Fruit fly (Drosophila melanogaster): ENCODE measurements around the gene CG13926.

The CG13926 gene

DNA sequence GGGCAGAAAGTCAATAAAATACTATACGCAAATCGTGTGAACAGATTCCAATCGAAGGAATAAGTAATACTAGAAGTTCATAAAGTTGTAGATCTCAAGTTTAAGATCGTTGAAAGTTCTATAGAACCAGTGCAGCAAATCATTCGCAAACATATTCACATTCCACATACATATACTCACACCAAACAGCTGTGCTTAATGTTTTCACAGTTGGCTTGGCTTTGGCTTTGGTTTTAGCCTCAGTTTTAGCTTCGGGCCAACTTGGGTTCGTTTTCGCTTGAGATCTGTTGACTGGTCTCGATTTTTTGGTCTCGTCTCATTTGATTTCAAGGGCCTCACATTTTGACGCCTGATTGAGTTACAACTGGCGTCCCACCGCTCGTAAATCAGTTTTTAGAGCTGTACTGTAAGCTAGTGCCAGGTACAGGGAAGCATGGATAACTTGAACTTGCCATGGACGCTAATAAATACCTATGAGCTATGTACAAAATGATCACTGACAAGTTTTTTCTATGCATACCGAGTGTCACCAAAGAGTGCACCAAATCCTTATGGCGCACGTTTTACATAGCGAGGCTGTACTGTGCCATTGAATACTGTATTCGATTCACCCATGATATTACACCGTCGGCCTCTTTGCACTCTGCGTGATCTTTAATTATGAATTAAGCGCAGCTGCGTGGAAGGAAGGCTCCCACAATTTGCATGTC lies 30.7 kb downstream of the CG13926 start (continued):
- peak; percentile 33 for TF ChIP-seq CG3995 (GFP tag; optimal IDR thresholded peaks at IDR 0.05)
- no peak for TF ChIP-seq Lpt (GFP tag; optimal IDR thresholded peaks at IDR 0.05)
- peak; percentile 25 for TF ChIP-seq Atf-2 (GFP tag; optimal IDR thresholded peaks at IDR 0.05)
- TF ChIP-seq ems (GFP tag; optimal IDR thresholded peaks at IDR 0.05), result peak; percentile 83
- TF ChIP-seq CG10267 (tag; optimal IDR thresholded peaks at IDR 0.05), result peak; percentile 56
- TF ChIP-seq E2f1 (GFP tag; IDR thresholded peaks at IDR 0.05), result peak; percentile 82
- peak; percentile 88 for TF ChIP-seq dmrt99B (tag; optimal IDR thresholded peaks at IDR 0.05)
- peak; percentile 65 for TF ChIP-seq jumu (GFP tag; optimal IDR thresholded peaks at IDR 0.05)
- TF ChIP-seq PHDP (tag; optimal IDR thresholded peaks at IDR 0.05), result peak; percentile 76
- TF ChIP-seq Xrp1 (GFP tag; IDR thresholded peaks at IDR 0.05), result peak; percentile 85
- TF ChIP-seq Dfd (GFP tag; optimal IDR thresholded peaks at IDR 0.05), result no peak
- TF ChIP-seq gfzf (GFP tag; optimal IDR thresholded peaks at IDR 0.05), result no peak
- TF ChIP-seq CG17328 (GFP tag; IDR thresholded peaks at IDR 0.05), result peak; percentile 74
- TF ChIP-seq Nf-YC (tag; optimal IDR thresholded peaks at IDR 0.05), result peak; percentile 68
- peak; percentile 70; the same call in 1 of the 2 replicates for TF ChIP-seq Taf1 (GFP tag; IDR thresholded peaks at IDR 0.05)
- TF ChIP-seq eve (GFP tag; optimal IDR thresholded peaks at IDR 0.05), result no peak
- no peak for TF ChIP-seq Dp (GFP tag; optimal IDR thresholded peaks at IDR 0.05)
- peak; percentile 81 for TF ChIP-seq al (GFP tag; IDR thresholded peaks at IDR 0.05)
- no peak for TF ChIP-seq CG1832 (GFP tag; optimal IDR thresholded peaks at IDR 0.05)
- TF ChIP-seq CG11723 (GFP tag; optimal IDR thresholded peaks at IDR 0.05), result peak; percentile 54
- TF ChIP-seq CG2712 (tag; optimal IDR thresholded peaks at IDR 0.05), result peak; percentile 67
- peak; percentile 64 for TF ChIP-seq CG4328 (GFP tag; optimal IDR thresholded peaks at IDR 0.05)
- TF ChIP-seq CG9932 (GFP tag; IDR thresholded peaks at IDR 0.05), result peak; percentile 90
- TF ChIP-seq ewg (GFP tag; optimal IDR thresholded peaks at IDR 0.05), result peak; percentile 41
- TF ChIP-seq nmo (GFP tag; optimal IDR thresholded peaks at IDR 0.05), result peak; percentile 59
- peak; percentile 83 for TF ChIP-seq Meics (GFP tag; optimal IDR thresholded peaks at IDR 0.05)
- TF ChIP-seq caup (GFP tag; optimal IDR thresholded peaks at IDR 0.05; ENCODE audit: severe bottlenecking), result peak; percentile 83
- no peak for TF ChIP-seq CG14860 (GFP tag; IDR thresholded peaks at IDR 0.05; ENCODE audit: partially characterized antibody)
- no peak for TF ChIP-seq mld (GFP tag; IDR thresholded peaks at IDR 0.05; ENCODE audit: partially characterized antibody)
- TF ChIP-seq lmd (GFP tag; IDR thresholded peaks at IDR 0.05), result peak; percentile 92
- peak; percentile 79 for TF ChIP-seq CG4854 (GFP tag; optimal IDR thresholded peaks at IDR 0.05)
- TF ChIP-seq CG17802 (tag; optimal IDR thresholded peaks at IDR 0.05), result peak; percentile 56
- peak; percentile 60 for TF ChIP-seq org-1 (GFP tag; optimal IDR thresholded peaks at IDR 0.05)
- peak; percentile 94 for TF ChIP-seq CG12769 (tag; optimal IDR thresholded peaks at IDR 0.05)
- peak; percentile 82 for TF ChIP-seq HmgZ (tag; optimal IDR thresholded peaks at IDR 0.05)
- TF ChIP-seq CG7963 (GFP tag; IDR thresholded peaks at IDR 0.05; ENCODE audit: partially characterized antibody), result no peak
- peak; percentile 43 for TF ChIP-seq Vsx1 (GFP tag; optimal IDR thresholded peaks at IDR 0.05)
- no peak for TF ChIP-seq hth (optimal IDR thresholded peaks at IDR 0.05)
- peak; percentile 46 for TF ChIP-seq odd (GFP tag; optimal IDR thresholded peaks at IDR 0.05)
- TF ChIP-seq Hmr (GFP tag; optimal IDR thresholded peaks at IDR 0.05), result peak; percentile 73
- peak; percentile 69 for TF ChIP-seq dati (GFP tag; IDR thresholded peaks at IDR 0.05)
- TF ChIP-seq br (optimal IDR thresholded peaks at IDR 0.05), result no peak
- TF ChIP-seq zfh2 (GFP tag; optimal IDR thresholded peaks at IDR 0.05), result peak; percentile 62
- peak; percentile 58 for TF ChIP-seq Bdp1 (GFP tag; optimal IDR thresholded peaks at IDR 0.05)
- TF ChIP-seq CG15011 (GFP tag; optimal IDR thresholded peaks at IDR 0.05), result peak; percentile 64
- peak; percentile 59 for TF ChIP-seq D19A (tag; optimal IDR thresholded peaks at IDR 0.05)
- TF ChIP-seq CG14441 (GFP tag; IDR thresholded peaks at IDR 0.05), result peak; percentile 92
- peak; percentile 94 for TF ChIP-seq mam (GFP tag; optimal IDR thresholded peaks at IDR 0.05)
- no peak for TF ChIP-seq zen2 (GFP tag; IDR thresholded peaks at IDR 0.05; ENCODE audit: partially characterized antibody)
- peak; percentile 6 for TF ChIP-seq fd64A (GFP tag; optimal IDR thresholded peaks at IDR 0.05)
